Worm (Caenorhabditis elegans): ENCODE results near the gene sra-14.

ce11 chrII:12880406-12880805 is 4.7 kb upstream of the sra-14 start, which contains the start of gene F35C5.1:
- TF ChIP-seq dao-5 (tag; optimal IDR thresholded peaks at IDR 0.05) (no peak), him-1 (tag; optimal IDR thresholded peaks at IDR 0.05) (no peak)

All from whole organism, L4/young adult.